Worm (Caenorhabditis elegans): ENCODE results near the gene ZK632.12.
A peak's percentile ranks its signal among the peaks of the same experiment; 100 is the strongest.

ZK632.12 gene

DNA sequence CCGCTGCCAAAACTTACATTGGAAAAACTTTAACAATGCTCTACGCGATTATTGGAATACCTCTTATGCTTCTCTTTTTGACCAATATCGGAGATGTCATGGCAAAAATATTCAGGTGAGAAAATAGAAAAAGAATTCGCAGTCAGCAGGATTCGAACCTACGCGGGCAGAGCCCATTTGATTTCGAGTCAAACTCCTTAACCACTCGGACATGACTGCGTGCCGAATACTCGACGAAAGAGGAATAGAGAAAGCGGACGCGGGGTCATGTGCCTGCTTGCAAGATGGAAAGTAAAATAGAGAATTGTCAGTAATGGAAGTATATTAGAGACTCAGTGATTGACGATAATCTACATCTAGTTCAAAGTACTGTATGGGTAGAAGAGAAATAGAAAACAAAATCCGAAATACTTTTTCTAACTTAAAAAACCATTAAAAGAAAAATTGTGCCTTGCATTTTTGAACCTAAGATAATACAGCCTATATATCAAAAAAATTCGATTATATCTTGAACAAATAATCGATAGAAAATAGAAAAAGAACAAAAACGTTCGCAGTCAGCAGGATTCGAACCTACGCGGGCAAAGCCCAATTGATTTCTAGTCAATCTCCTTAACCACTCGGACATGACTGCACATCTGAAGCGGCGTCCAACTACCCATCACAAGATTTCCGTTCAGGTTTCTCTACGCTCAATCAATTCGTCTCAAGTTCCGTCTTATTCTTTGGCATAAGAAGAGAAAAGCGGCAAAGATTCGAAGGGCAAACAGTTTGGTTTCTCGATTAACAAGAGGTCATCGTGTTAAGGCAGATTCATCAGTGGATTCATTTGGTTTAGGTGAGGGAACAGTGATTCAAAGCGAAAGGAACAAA, 31.1 kb downstream of the ZK632.12 start (continued):
- TF ChIP-seq tbx-2 (tag; optimal IDR thresholded peaks at IDR 0.05) (peak; percentile 43), ztf-11 (tag; optimal IDR thresholded peaks at IDR 0.05) (peak in 1 of 2 experiments; percentile 61), elt-2 (tag; optimal IDR thresholded peaks at IDR 0.05) (peak; percentile 27), ceh-63 (GFP tag; optimal IDR thresholded peaks at IDR 0.05) (no peak), sox-4 (tag; optimal IDR thresholded peaks at IDR 0.05) (peak; percentile 2), snpc-4 (tag; optimal IDR thresholded peaks at IDR 0.05) (no peak), aly-2 (tag; optimal IDR thresholded peaks at IDR 0.05) (peak; percentile 49)

DNA sequence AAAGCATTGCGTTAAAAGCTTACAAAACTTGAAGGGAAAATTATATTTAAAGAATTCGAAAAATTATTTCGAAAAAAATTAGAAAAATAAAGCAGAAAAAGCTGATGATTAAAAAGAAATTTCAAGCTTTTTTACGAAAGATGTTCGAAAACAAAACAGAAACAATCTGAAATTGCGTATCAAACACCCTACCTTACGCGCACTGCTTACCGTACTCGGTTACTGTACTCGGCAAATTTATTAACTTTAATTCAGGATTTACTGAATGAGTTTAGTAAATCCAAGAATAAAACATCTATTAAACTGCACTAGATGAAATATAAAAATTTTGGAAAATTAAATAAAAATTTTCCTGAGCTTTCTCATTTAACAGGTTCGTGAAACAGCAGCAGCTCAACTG, 31.9 kb downstream of the ZK632.12 start:
- TF ChIP-seq unc-30 (tag; optimal IDR thresholded peaks at IDR 0.05) (no peak), ceh-88 (GFP tag; IDR thresholded peaks at IDR 0.05) (no peak), lsy-2 (tag; optimal IDR thresholded peaks at IDR 0.05) (peak in 1 of 2 experiments; percentile 85)

DNA sequence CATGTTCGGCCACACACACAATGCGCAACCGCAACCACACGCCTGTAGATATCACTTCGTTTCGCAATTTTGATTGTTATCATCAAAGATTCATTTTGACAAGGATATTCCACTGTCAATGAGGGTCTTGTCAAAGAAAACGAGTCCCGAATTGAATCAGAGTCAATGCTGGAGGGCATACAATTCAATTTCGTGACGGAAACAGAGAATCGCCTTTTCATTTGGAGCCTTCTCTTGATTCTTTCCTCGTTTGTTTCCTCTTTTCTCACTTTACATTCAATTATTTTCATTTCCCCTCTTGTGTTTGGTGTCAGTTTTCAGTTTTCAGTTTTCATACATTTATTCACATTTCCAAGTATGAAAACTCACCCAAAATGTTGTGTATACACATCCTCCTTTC, 36.8 kb downstream of the ZK632.12 start:
- TF ChIP-seq F16B12.6 (tag; optimal IDR thresholded peaks at IDR 0.05) (no peak), nhr-84 (tag; optimal IDR thresholded peaks at IDR 0.05) (no peak), ces-1 (GFP tag; optimal IDR thresholded peaks at IDR 0.05) (peak; percentile 16), unc-86 (tag; optimal IDR thresholded peaks at IDR 0.05) (no peak), swsn-7 (tag; optimal IDR thresholded peaks at IDR 0.05) (no peak), pax-3 (tag; optimal IDR thresholded peaks at IDR 0.05) (no peak), lin-14 (GFP tag; optimal IDR thresholded peaks at IDR 0.05) (peak; percentile 33), elt-3 (tag; optimal IDR thresholded peaks at IDR 0.05) (no peak), unc-98 (GFP tag; IDR thresholded peaks at IDR 0.05) (no peak), blmp-1 (tag; optimal IDR thresholded peaks at IDR 0.05) (peak; percentile 19), nhr-237 (tag; optimal IDR thresholded peaks at IDR 0.05) (no peak), tbx-2 (tag; optimal IDR thresholded peaks at IDR 0.05) (no peak), elt-2 (tag; optimal IDR thresholded peaks at IDR 0.05) (no peak), lin-15B (tag; optimal IDR thresholded peaks at IDR 0.05) (no peak), vab-15 (tag; optimal IDR thresholded peaks at IDR 0.05) (no peak), skn-1 (tag; optimal IDR thresholded peaks at IDR 0.05) (no peak), nhr-19 (GFP tag; conservative IDR thresholded peaks at IDR 0.05) (no peak), zip-4 (GFP tag; optimal IDR thresholded peaks at IDR 0.05) (no peak), pag-3 (tag; optimal IDR thresholded peaks at IDR 0.05; ENCODE audit: borderline replicate concordance, insufficient read depth) (no peak), nhr-28 (tag; optimal IDR thresholded peaks at IDR 0.05) (no peak), ztf-4 (tag; optimal IDR thresholded peaks at IDR 0.05) (no peak), nhr-85 (tag) (peak; percentile 48), fkh-8 (tag; optimal IDR thresholded peaks at IDR 0.05) (no peak), efl-3 (GFP tag; optimal IDR thresholded peaks at IDR 0.05) (no peak), nhr-77 (tag; optimal IDR thresholded peaks at IDR 0.05) (no peak), aly-2 (tag; optimal IDR thresholded peaks at IDR 0.05) (no peak), fos-1 (tag; optimal IDR thresholded peaks at IDR 0.05) (no peak), egl-13 (tag; optimal IDR thresholded peaks at IDR 0.05) (no peak), zag-1 (tag; optimal IDR thresholded peaks at IDR 0.05) (no peak), nhr-11 (tag; optimal IDR thresholded peaks at IDR 0.05) (no peak), fkh-10 (GFP tag; optimal IDR thresholded peaks at IDR 0.05) (peak; percentile 80)

Measured in whole organism, L1 larva.